Fruit fly (Drosophila melanogaster): Measurements from ENCODE around the gene CG6638.

Gene CG6638

DNA sequence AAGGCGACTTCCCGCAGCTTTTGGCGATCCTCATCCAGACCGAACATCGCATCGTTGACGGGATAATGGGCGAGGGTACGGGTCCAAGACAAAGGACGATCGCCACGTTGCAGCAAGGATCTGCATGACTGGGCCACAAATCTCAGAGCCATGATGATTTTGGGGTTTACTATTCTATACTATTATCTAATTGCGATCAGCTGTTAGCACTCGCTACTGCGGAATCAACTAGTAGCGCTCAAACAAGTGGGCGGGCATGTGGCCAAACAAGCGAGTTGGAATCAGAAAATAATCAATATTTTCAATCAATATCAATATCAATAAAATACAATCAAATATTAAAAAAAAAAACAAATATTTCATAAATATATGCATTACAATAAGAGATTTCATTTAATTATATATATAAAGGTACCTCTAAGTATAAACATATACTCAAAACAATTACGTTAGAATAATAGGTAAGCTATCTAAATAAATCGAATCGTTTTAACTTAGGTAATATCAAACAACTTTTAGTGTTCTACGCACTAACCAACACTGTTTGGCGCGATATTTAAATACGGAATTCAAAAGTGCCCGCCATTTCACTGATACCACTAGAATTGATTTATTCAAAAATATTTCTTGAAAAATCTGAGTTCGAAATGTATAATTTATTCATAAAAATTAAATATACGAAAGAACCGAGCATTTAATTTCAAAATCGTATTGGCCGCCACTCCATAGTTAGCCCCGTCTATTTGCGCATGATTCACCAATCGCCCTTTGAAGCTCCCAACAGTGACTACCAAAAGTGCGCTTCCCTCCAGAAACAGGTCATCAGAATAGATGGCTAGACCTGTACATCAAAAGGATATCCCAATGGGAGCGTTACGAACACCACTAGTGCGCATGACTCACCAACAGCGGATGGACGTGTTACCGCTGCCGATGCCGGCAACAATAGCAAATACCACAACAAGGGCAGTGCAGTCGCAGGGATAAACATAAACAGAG lies at the start of gene CG6638, which contains the start of gene CG43078 (continued):
- no peak for TF ChIP-seq CG9609 (GFP tag; optimal IDR thresholded peaks at IDR 0.05)
- TF ChIP-seq Rx (GFP tag; IDR thresholded peaks at IDR 0.05) = no peak
- peak; percentile 6 for TF ChIP-seq CG2712 (tag; optimal IDR thresholded peaks at IDR 0.05)
- TF ChIP-seq CG32772 (GFP tag; IDR thresholded peaks at IDR 0.05) = no peak
- TF ChIP-seq Med (GFP tag) = peak; percentile 73
- TF ChIP-seq tgo (GFP tag; IDR thresholded peaks at IDR 0.05) = no peak
- peak; percentile 23 for TF ChIP-seq pzg (GFP tag; optimal IDR thresholded peaks at IDR 0.05)
- TF ChIP-seq vnd (GFP tag; IDR thresholded peaks at IDR 0.05; ENCODE audit: partially characterized antibody) = no peak
- TF ChIP-seq CG12104 (GFP tag; optimal IDR thresholded peaks at IDR 0.05) = no peak
- peak; percentile 78 for TF ChIP-seq onecut (GFP tag; IDR thresholded peaks at IDR 0.05)
- no peak for TF ChIP-seq shn (GFP tag; optimal IDR thresholded peaks at IDR 0.05)
- TF ChIP-seq CG11093 (GFP tag; IDR thresholded peaks at IDR 0.05) = no peak
- TF ChIP-seq Dbx (GFP tag; IDR thresholded peaks at IDR 0.05) = no peak
- peak; percentile 48 for TF ChIP-seq CG8290 (GFP tag; optimal IDR thresholded peaks at IDR 0.05)
- TF ChIP-seq CG8290 (tag; optimal IDR thresholded peaks at IDR 0.05) = no peak
- no peak for TF ChIP-seq CG7271 (tag; optimal IDR thresholded peaks at IDR 0.05)
- TF ChIP-seq CG15479 (GFP tag; optimal IDR thresholded peaks at IDR 0.05) = no peak
- no peak; the same call in 1 of the 2 replicates for TF ChIP-seq Adf1 (GFP tag; IDR thresholded peaks at IDR 0.05)
- TF ChIP-seq HLH4C (GFP tag; IDR thresholded peaks at IDR 0.05; ENCODE audit: partially characterized antibody) = no peak
- TF ChIP-seq MESR4 (GFP tag; optimal IDR thresholded peaks at IDR 0.05) = peak; percentile 67
- no peak for TF ChIP-seq Lpt (GFP tag; optimal IDR thresholded peaks at IDR 0.05)
- TF ChIP-seq mirr (GFP tag; optimal IDR thresholded peaks at IDR 0.05) = no peak
- no peak for TF ChIP-seq Atf3 (GFP tag; optimal IDR thresholded peaks at IDR 0.05)
- TF ChIP-seq ase (GFP tag; IDR thresholded peaks at IDR 0.05) = no peak
- TF ChIP-seq Pdp1 (GFP tag; optimal IDR thresholded peaks at IDR 0.05) = peak in 1 of 2 experiments; percentile 92
- TF ChIP-seq fd96Cb (tag; optimal IDR thresholded peaks at IDR 0.05) = no peak
- TF ChIP-seq dati (GFP tag; IDR thresholded peaks at IDR 0.05) = no peak
- TF ChIP-seq odd (GFP tag; optimal IDR thresholded peaks at IDR 0.05) = no peak
- TF ChIP-seq gfzf (GFP tag; optimal IDR thresholded peaks at IDR 0.05) = peak; percentile 39
- peak in 1 of 2 experiments; percentile 12 for TF ChIP-seq dpn (GFP tag; optimal IDR thresholded peaks at IDR 0.05)
- no peak for TF ChIP-seq hbn (GFP tag; IDR thresholded peaks at IDR 0.05; ENCODE audit: partially characterized antibody)
- TF ChIP-seq CG30403 (GFP tag; optimal IDR thresholded peaks at IDR 0.05) = peak; percentile 45
- no peak for TF ChIP-seq bsh (GFP tag; optimal IDR thresholded peaks at IDR 0.05)
- no peak for TF ChIP-seq nom (GFP tag; optimal IDR thresholded peaks at IDR 0.05)
- TF ChIP-seq Dref (GFP tag; IDR thresholded peaks at IDR 0.05) = no peak
- no peak for TF ChIP-seq inv (GFP tag; IDR thresholded peaks at IDR 0.05; ENCODE audit: partially characterized antibody)
- TF ChIP-seq CG11247 (GFP tag; IDR thresholded peaks at IDR 0.05) = no peak
- peak; percentile 97 for TF ChIP-seq ewg (GFP tag; optimal IDR thresholded peaks at IDR 0.05)
- TF ChIP-seq CG8765 (GFP tag; IDR thresholded peaks at IDR 0.05) = no peak
- TF ChIP-seq scrt (GFP tag; optimal IDR thresholded peaks at IDR 0.05) = peak; percentile 85
- TF ChIP-seq CG5245 (GFP tag; optimal IDR thresholded peaks at IDR 0.05) = no peak
- TF ChIP-seq Sry-β (GFP tag; optimal IDR thresholded peaks at IDR 0.05) = no peak
- no peak for TF ChIP-seq CG10543 (GFP tag; optimal IDR thresholded peaks at IDR 0.05)
- TF ChIP-seq CG12155 (GFP tag; optimal IDR thresholded peaks at IDR 0.05) = peak; percentile 99
- TF ChIP-seq sisA (GFP tag; IDR thresholded peaks at IDR 0.05) = no peak
- no peak for TF ChIP-seq Jarid2 (GFP tag; optimal IDR thresholded peaks at IDR 0.05)
- peak; percentile 13 for TF ChIP-seq CG2120 (GFP tag; optimal IDR thresholded peaks at IDR 0.05)
- no peak for TF ChIP-seq Hr78 (GFP tag; optimal IDR thresholded peaks at IDR 0.05)
